Worm (Caenorhabditis elegans): ENCODE data around the gene F45H10.5.

DNA sequence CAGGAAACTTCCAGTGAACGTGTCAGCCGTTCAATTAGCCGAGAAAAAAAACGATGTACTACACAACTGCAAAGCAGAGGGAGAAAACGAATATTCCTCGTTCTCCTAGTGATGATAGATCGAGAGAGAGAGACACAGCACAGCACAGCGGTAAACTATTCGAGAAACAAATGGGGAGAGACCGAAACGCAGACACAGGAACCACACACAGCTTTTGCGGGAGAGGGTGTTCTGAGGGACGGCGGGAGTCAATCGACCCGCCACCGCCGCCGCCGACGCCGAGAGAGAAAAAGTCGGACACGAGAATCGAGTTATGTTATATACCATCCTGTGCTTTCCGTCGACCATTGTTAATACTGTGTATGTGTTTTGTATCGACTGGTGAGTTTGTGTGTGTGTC, 45.1 kb upstream of the F45H10.5 start:
- TF ChIP-seq pha-4 (tag; optimal IDR thresholded peaks at IDR 0.05) = peak; percentile 41
- no peak for TF ChIP-seq elt-1 (tag; optimal IDR thresholded peaks at IDR 0.05; ENCODE audit: borderline replicate concordance, insufficient read depth)
- TF ChIP-seq mep-1 (tag; optimal IDR thresholded peaks at IDR 0.05) = no peak
